Fruit fly (Drosophila melanogaster): ENCODE measurements around the gene CG17361.
A peak's percentile ranks its signal among the peaks of the same experiment; 100 is the strongest.

The CG17361 gene

dm6 chr3L:13957212-13957668 lies 39.8 kb upstream of the CG17361 start (continued):
- TF ChIP-seq CG3407 (GFP tag; optimal IDR thresholded peaks at IDR 0.05) (peak; percentile 65), Scr (GFP tag; IDR thresholded peaks at IDR 0.05; ENCODE audit: partially characterized antibody) (no peak), lola (GFP tag; optimal IDR thresholded peaks at IDR 0.05) (peak in 1 of 3 experiments; percentile 87), CG33557 (GFP tag; optimal IDR thresholded peaks at IDR 0.05) (peak; percentile 59), CG13775 (GFP tag; optimal IDR thresholded peaks at IDR 0.05) (peak; percentile 66), CG18619 (GFP tag; optimal IDR thresholded peaks at IDR 0.05) (peak; percentile 65), ind (GFP tag; optimal IDR thresholded peaks at IDR 0.05) (peak; percentile 60), CG34376 (GFP tag; optimal IDR thresholded peaks at IDR 0.05) (no peak), gem (tag; optimal IDR thresholded peaks at IDR 0.05) (peak; percentile 87), Abd-B (GFP tag; optimal IDR thresholded peaks at IDR 0.05) (peak; percentile 65), Nf-YB (GFP tag; optimal IDR thresholded peaks at IDR 0.05) (peak; percentile 61), fd3F (GFP tag; optimal IDR thresholded peaks at IDR 0.05) (peak; percentile 15), CG15269 (tag; optimal IDR thresholded peaks at IDR 0.05) (peak; percentile 68), sqz (GFP tag; optimal IDR thresholded peaks at IDR 0.05) (peak; percentile 48), CG4820 (GFP tag; optimal IDR thresholded peaks at IDR 0.05) (peak; percentile 77), vvl (GFP tag; IDR thresholded peaks at IDR 0.05) (peak; percentile 42; the same call in 1 of the 2 replicates), CG10979 (tag; optimal IDR thresholded peaks at IDR 0.05) (peak; percentile 87), hkb (optimal IDR thresholded peaks at IDR 0.05) (no peak), hkb (GFP tag; IDR thresholded peaks at IDR 0.05) (peak; percentile 63), CG4707 (GFP tag; optimal IDR thresholded peaks at IDR 0.05) (no peak), Meics (GFP tag; optimal IDR thresholded peaks at IDR 0.05) (peak; percentile 91), CG14441 (GFP tag; IDR thresholded peaks at IDR 0.05) (no peak), CG12155 (GFP tag; optimal IDR thresholded peaks at IDR 0.05) (peak; percentile 43), CG6683 (GFP tag; optimal IDR thresholded peaks at IDR 0.05) (peak; percentile 45), CG10366 (GFP tag; IDR thresholded peaks at IDR 0.05) (peak; percentile 51), Fer1 (GFP tag; optimal IDR thresholded peaks at IDR 0.05) (peak; percentile 46), CG3281 (GFP tag; optimal IDR thresholded peaks at IDR 0.05) (peak; percentile 55), CG16863 (GFP tag; optimal IDR thresholded peaks at IDR 0.05) (peak; percentile 4), Dek (tag; optimal IDR thresholded peaks at IDR 0.05) (peak; percentile 42), phol (tag; optimal IDR thresholded peaks at IDR 0.05) (peak; percentile 91), HLHmδ (GFP tag; optimal IDR thresholded peaks at IDR 0.05) (no peak), Dbx (GFP tag; IDR thresholded peaks at IDR 0.05) (0 out of 3 replicates have a peak, but pooled peaks have one; percentile 28), salm (tag; optimal IDR thresholded peaks at IDR 0.05) (peak; percentile 43), Jarid2 (GFP tag; optimal IDR thresholded peaks at IDR 0.05) (peak; percentile 53), CG2712 (tag; optimal IDR thresholded peaks at IDR 0.05) (peak; percentile 81), her (GFP tag; optimal IDR thresholded peaks at IDR 0.05) (no peak), caup (GFP tag; optimal IDR thresholded peaks at IDR 0.05; ENCODE audit: severe bottlenecking) (peak; percentile 1), CG2120 (GFP tag; optimal IDR thresholded peaks at IDR 0.05) (peak; percentile 37), trh (GFP tag; optimal IDR thresholded peaks at IDR 0.05) (peak; percentile 3), Hr78 (GFP tag; optimal IDR thresholded peaks at IDR 0.05) (peak in 1 of 2 experiments; percentile 42), Bteb2 (GFP tag; optimal IDR thresholded peaks at IDR 0.05) (peak; percentile 26), CG14860 (GFP tag; IDR thresholded peaks at IDR 0.05; ENCODE audit: partially characterized antibody) (no peak), CG1529 (GFP tag; optimal IDR thresholded peaks at IDR 0.05) (peak; percentile 40), tgo (GFP tag; IDR thresholded peaks at IDR 0.05) (peak; percentile 55), CG32772 (GFP tag; IDR thresholded peaks at IDR 0.05) (0 out of 2 replicates have a peak, but pooled peaks have one; percentile 35), sna (GFP tag; IDR thresholded peaks at IDR 0.05; ENCODE audit: partially characterized antibody) (no peak), nmo (GFP tag; optimal IDR thresholded peaks at IDR 0.05) (peak; percentile 76), Drgx (GFP tag; IDR thresholded peaks at IDR 0.05) (peak; percentile 40; the same call in 1 of the 2 replicates), sens (GFP tag) (peak; percentile 90)
